Worm (Caenorhabditis elegans): ENCODE measurements around the gene acdh-12.

- TF ChIP-seq zag-1 (tag; optimal IDR thresholded peaks at IDR 0.05) (no peak), ztf-11 (tag; optimal IDR thresholded peaks at IDR 0.05) (no peak), snpc-4 (tag; optimal IDR thresholded peaks at IDR 0.05) (no peak), nhr-237 (tag; optimal IDR thresholded peaks at IDR 0.05) (no peak), elt-2 (tag; optimal IDR thresholded peaks at IDR 0.05) (no peak), unc-62 (GFP tag; optimal IDR thresholded peaks at IDR 0.05) (no peak), mdl-1 (tag; optimal IDR thresholded peaks at IDR 0.05) (no peak), pha-4 (tag; optimal IDR thresholded peaks at IDR 0.05) (no peak), nhr-12 (tag; optimal IDR thresholded peaks at IDR 0.05) (no peak), lin-15B (tag; optimal IDR thresholded peaks at IDR 0.05) (no peak), tbx-2 (tag; optimal IDR thresholded peaks at IDR 0.05) (no peak)
Measured at ce11 chrII:7187110-7187509, 8.3 kb downstream of the acdh-12 start, which contains the start of gene C27H5.6.

All from whole organism, L3 larva.